Fruit fly (Drosophila melanogaster) whole organism, embryonic: ENCODE measurements around the gene CG42763.
A peak's percentile ranks its signal among the peaks of the same experiment; 100 is the strongest.

ENCODE experiments used
- Adf1 ChIP-seq: fragments of 200-800 bp; sonication (Bioruptor generic); IDR thresholded peaks from 2 replicates; pipeline ENCODE4 v1.3.6; 2022; ENCODE audit warnings: missing biosample characterization, missing genetic modification characterization
- B-H2 ChIP-seq: fragments of 200-800 bp; sonication (Bioruptor generic); optimal IDR thresholded peaks from 2 replicates; lab custom pipeline; 2018; ENCODE audit warnings: missing biosample characterization, mild to moderate bottlenecking, missing genetic modification characterization
- CG10366 ChIP-seq: fragments of 200-800 bp; sonication (Bioruptor generic); IDR thresholded peaks from 2 replicates; pipeline ENCODE4 v1.3.6; 2022; ENCODE audit warnings: missing biosample characterization, missing genetic modification characterization
- CG10543 ChIP-seq: fragments of 200-800 bp; sonication (Bioruptor generic); optimal IDR thresholded peaks from 3 replicates; lab custom pipeline; 2017; ENCODE audit warnings: missing biosample characterization, mild to moderate bottlenecking, missing genetic modification characterization, moderate library complexity
- CG11247 ChIP-seq: fragments of 200-800 bp; sonication (Bioruptor generic); IDR thresholded peaks from 2 replicates; pipeline ENCODE4 v1.3.6; 2022; ENCODE audit warnings: missing biosample characterization, missing genetic modification characterization
- CG12659 ChIP-seq: fragments of 200-800 bp; sonication (Bioruptor generic); optimal IDR thresholded peaks from 3 replicates; lab custom pipeline; 2017; ENCODE audit warnings: mild to moderate bottlenecking, missing biosample characterization, missing genetic modification reagents, missing genetic modification characterization
- CG16815 ChIP-seq: fragments of 200-800 bp; sonication (Bioruptor generic); optimal IDR thresholded peaks from 3 replicates; lab custom pipeline; 2017; ENCODE audit warnings: missing biosample characterization, mild to moderate bottlenecking, missing genetic modification characterization
- CG17912 ChIP-seq: fragments of 200-800 bp; sonication (Bioruptor generic); optimal IDR thresholded peaks from 2 replicates; lab custom pipeline; 2018; ENCODE audit warnings: missing biosample characterization, mild to moderate bottlenecking, missing genetic modification characterization
- CG18764 ChIP-seq: fragments of 200-800 bp; sonication (Bioruptor generic); optimal IDR thresholded peaks from 3 replicates; lab custom pipeline; 2016; ENCODE audit warnings: missing biosample characterization, missing genetic modification characterization
- CG2199 ChIP-seq: fragments of 200-800 bp; sonication (Bioruptor generic); IDR thresholded peaks from 3 replicates; pipeline ENCODE4 v1.3.6; 2022; ENCODE audit warnings: missing biosample characterization, missing genetic modification characterization
- CG32772 ChIP-seq: fragments of 200-800 bp; sonication (Bioruptor generic); IDR thresholded peaks from 2 replicates; pipeline ENCODE4 v1.3.6; 2022; ENCODE audit warnings: missing biosample characterization, missing genetic modification characterization
- CG4617 ChIP-seq: fragments of 200-800 bp; sonication (Bioruptor generic); optimal IDR thresholded peaks from 3 replicates; lab custom pipeline; 2016; ENCODE audit warnings: missing biosample characterization, missing genetic modification characterization, borderline replicate concordance
- CG6654 ChIP-seq: fragments of 200-800 bp; sonication (Bioruptor generic); optimal IDR thresholded peaks from 2 replicates; lab custom pipeline; 2017; ENCODE audit warnings: missing biosample characterization, mild to moderate bottlenecking, missing genetic modification characterization
- CG7839 ChIP-seq: fragments of 200-800 bp; sonication (Bioruptor generic); optimal IDR thresholded peaks from 3 replicates; lab custom pipeline; 2018; ENCODE audit warnings: missing biosample characterization, mild to moderate bottlenecking, missing genetic modification characterization, moderate library complexity
- CG9609 ChIP-seq: fragments of 200-800 bp; sonication (Bioruptor generic); optimal IDR thresholded peaks from 3 replicates; lab custom pipeline; 2016; ENCODE audit warnings: missing biosample characterization, missing genetic modification characterization
- Camta ChIP-seq: fragments of 200-800 bp; sonication (Bioruptor generic); optimal IDR thresholded peaks from 2 replicates; lab custom pipeline; 2016; ENCODE audit warnings: missing biosample characterization, missing genetic modification characterization
- Deaf1 ChIP-seq: fragments of 200-800 bp; optimal IDR thresholded peaks from 3 replicates; lab custom pipeline; 2019; ENCODE audit warnings: missing biosample characterization, mild to moderate bottlenecking, missing genetic modification characterization, moderate library complexity
- E2f2 ChIP-seq: fragments of 200-800 bp; sonication (Bioruptor generic); IDR thresholded peaks from 2 replicates; pipeline ENCODE4 v1.3.6; 2022; ENCODE audit warnings: missing biosample characterization, missing genetic modification characterization
- HHEX ChIP-seq: fragments of 200-800 bp; sonication (Bioruptor generic); optimal IDR thresholded peaks from 3 replicates; lab custom pipeline; 2017; ENCODE audit warnings: missing biosample characterization, mild to moderate bottlenecking, missing genetic modification characterization, missing genetic modification reagents
- Hmr ChIP-seq: fragments of 200-800 bp; sonication (Bioruptor generic); optimal IDR thresholded peaks from 3 replicates; lab custom pipeline; 2017; ENCODE audit warnings: mild to moderate bottlenecking, missing biosample characterization, missing genetic modification reagents, missing genetic modification characterization
- Mrtf ChIP-seq: fragments of 200-800 bp; sonication (Bioruptor generic); IDR thresholded peaks from 3 replicates; pipeline ENCODE4 v1.3.6; 2022; ENCODE audit warnings: missing biosample characterization, missing genetic modification characterization
- NfI ChIP-seq: fragments of 200-800 bp; sonication (Bioruptor generic); optimal IDR thresholded peaks from 3 replicates; lab custom pipeline; 2018; ENCODE audit warnings: missing biosample characterization, mild to moderate bottlenecking, missing genetic modification characterization, moderate library complexity
- Pdp1 ChIP-seq, 2 experiments: fragments of 200-800 bp; sonication (Bioruptor generic); optimal IDR thresholded peaks; 3 replicates each; lab custom pipeline; 2016; ENCODE audit warnings: missing biosample characterization in 2 of 2, missing genetic modification characterization in 2 of 2, mild to moderate bottlenecking in 1 of 2, moderate library complexity in 1 of 2
- Six4 ChIP-seq: fragments of 200-800 bp; sonication (Bioruptor generic); optimal IDR thresholded peaks from 2 replicates; lab custom pipeline; 2016; ENCODE audit warnings: missing biosample characterization, missing genetic modification characterization
- Sry-δ ChIP-seq: fragments of 200-800 bp; sonication (Bioruptor generic); optimal IDR thresholded peaks from 2 replicates; lab custom pipeline; 2016; ENCODE audit warnings: missing biosample characterization, missing genetic modification characterization
- Taf1 ChIP-seq: fragments of 200-800 bp; sonication (Bioruptor generic); IDR thresholded peaks from 2 replicates; pipeline ENCODE4 v1.3.6; 2022; ENCODE audit warnings: missing biosample characterization, missing genetic modification characterization
- Tbp ChIP-seq: fragments of >200 bp; optimal IDR thresholded peaks from 2 replicates; lab custom pipeline; 2018; ENCODE audit warnings: missing biosample characterization, missing genetic modification characterization
- ap ChIP-seq: fragments of 200-800 bp; sonication (Bioruptor generic); IDR thresholded peaks from 2 replicates; pipeline ENCODE4 v1.3.6; 2022; ENCODE audit warnings: missing biosample characterization, missing genetic modification characterization
- btn ChIP-seq: fragments of 200-800 bp; sonication (Bioruptor generic); optimal IDR thresholded peaks from 2 replicates; lab custom pipeline; 2016; ENCODE audit warnings: missing biosample characterization, missing genetic modification characterization
- dysf ChIP-seq: fragments of 200-800 bp; sonication (Bioruptor generic); IDR thresholded peaks from 3 replicates; pipeline ENCODE4 v1.3.6; 2022; ENCODE audit warnings: missing biosample characterization, missing genetic modification characterization
- fru ChIP-seq: fragments of >200 bp; optimal IDR thresholded peaks from 2 replicates; lab custom pipeline; 2017
- gce ChIP-seq: fragments of 200-800 bp; sonication (Bioruptor generic); IDR thresholded peaks from 3 replicates; pipeline ENCODE4 v1.3.6; 2022; ENCODE audit warnings: missing biosample characterization, missing genetic modification characterization
- gcm ChIP-seq: fragments of 200-800 bp; sonication (Bioruptor generic); optimal IDR thresholded peaks from 2 replicates; lab custom pipeline; 2019; ENCODE audit warnings: missing biosample characterization, mild to moderate bottlenecking, missing genetic modification characterization, moderate library complexity
- grau ChIP-seq: fragments of 200-800 bp; optimal IDR thresholded peaks from 3 replicates; lab custom pipeline; 2019; ENCODE audit warnings: missing biosample characterization, mild to moderate bottlenecking, missing genetic modification characterization, moderate library complexity
- gt ChIP-seq: fragments of 200-800 bp; sonication (Bioruptor generic); IDR thresholded peaks from 2 replicates; pipeline ENCODE4 v1.3.6; 2022; ENCODE audit warnings: missing biosample characterization, missing genetic modification characterization
- inv ChIP-seq: fragments of 200-800 bp; sonication (Bioruptor generic); IDR thresholded peaks from 2 replicates; pipeline ENCODE4 v1.3.6; 2022; ENCODE audit warnings: missing biosample characterization, missing genetic modification characterization; ENCODE audit not compliant: partially characterized antibody
- jigr1 ChIP-seq: fragments of 200-800 bp; sonication (Bioruptor generic); IDR thresholded peaks from 3 replicates; pipeline ENCODE4 v1.3.6; 2022; ENCODE audit warnings: missing biosample characterization, missing genetic modification characterization
- kay ChIP-seq: fragments of 200-800 bp; sonication (Bioruptor generic); optimal IDR thresholded peaks from 2 replicates; lab custom pipeline; 2016; ENCODE audit warnings: missing biosample characterization, missing genetic modification characterization
- luna ChIP-seq: fragments of 200-800 bp; sonication (Bioruptor generic); optimal IDR thresholded peaks from 2 replicates; lab custom pipeline; 2016; ENCODE audit warnings: missing biosample characterization, missing genetic modification characterization
- mld ChIP-seq: fragments of 200-800 bp; sonication (Bioruptor generic); IDR thresholded peaks from 3 replicates; pipeline ENCODE4 v1.3.6; 2022; ENCODE audit warnings: missing biosample characterization, missing genetic modification characterization; ENCODE audit not compliant: partially characterized antibody
- oc ChIP-seq: fragments of 200-800 bp; sonication (Bioruptor generic); optimal IDR thresholded peaks from 2 replicates; lab custom pipeline; 2018; ENCODE audit warnings: missing biosample characterization, mild to moderate bottlenecking, missing genetic modification characterization, moderate library complexity
- pan ChIP-seq, 4 experiments: fragments of >200 bp in 3 of 4; fragments of 200-800 bp in 1 of 4; sonication (Bioruptor generic) in 1 of 4; optimal IDR thresholded peaks in 3 of 4; IDR thresholded peaks in 1 of 4; 2 replicates each; pipeline versions ENCODE4 v1.3.6 to Lab custom; 2017 to 2022; ENCODE audit warnings: missing biosample characterization in 2 of 4, missing genetic modification characterization in 2 of 4, mixed read lengths in 1 of 4
- phol ChIP-seq: fragments of 200-800 bp; sonication (Bioruptor generic); optimal IDR thresholded peaks from 3 replicates; lab custom pipeline; 2018; ENCODE audit warnings: missing biosample characterization, mild to moderate bottlenecking, missing genetic modification characterization, moderate library complexity
- sd ChIP-seq: fragments of 200-800 bp; sonication (Bioruptor generic); optimal IDR thresholded peaks from 3 replicates; lab custom pipeline; 2018; ENCODE audit warnings: missing biosample characterization, mild to moderate bottlenecking, missing genetic modification characterization, moderate library complexity
- sens ChIP-seq: fragments of 200-800 bp; sonication (Bioruptor generic); peaks from one replicate; lab custom pipeline; 2016; ENCODE audit warnings: missing biosample characterization, missing genetic modification characterization
- sr ChIP-seq: fragments of 200-800 bp; sonication (Bioruptor generic); IDR thresholded peaks from 3 replicates; pipeline ENCODE4 v1.3.6; 2022; ENCODE audit warnings: missing biosample characterization, missing genetic modification characterization
- tup ChIP-seq: fragments of 200-800 bp; sonication (Bioruptor generic); optimal IDR thresholded peaks from 2 replicates; lab custom pipeline; 2016; ENCODE audit warnings: missing biosample characterization, mild to moderate bottlenecking, missing genetic modification characterization, moderate library complexity
- tx ChIP-seq: fragments of 200-800 bp; sonication (Bioruptor generic); optimal IDR thresholded peaks from 2 replicates; lab custom pipeline; 2016; ENCODE audit warnings: missing biosample characterization, missing genetic modification characterization
- unpg ChIP-seq: fragments of 200-800 bp; sonication (Bioruptor generic); optimal IDR thresholded peaks from 3 replicates; lab custom pipeline; 2018; ENCODE audit warnings: missing biosample characterization, mild to moderate bottlenecking, missing genetic modification characterization, moderate library complexity
- usp ChIP-seq: fragments of >200 bp; optimal IDR thresholded peaks from 2 replicates; lab custom pipeline; 2017; ENCODE audit warnings: missing biosample characterization, missing genetic modification characterization
- wek ChIP-seq: fragments of 200-800 bp; sonication (Bioruptor generic); optimal IDR thresholded peaks from 3 replicates; lab custom pipeline; 2018; ENCODE audit warnings: missing biosample characterization, mild to moderate bottlenecking, missing genetic modification characterization, moderate library complexity

Gene CG42763

dm6 chr2L:8156682-8157081 lies 11.8 kb upstream of the CG42763 start (continued):
- TF ChIP-seq tup (GFP tag; lab: Kevin White, UChicago) (peak; percentile 65), grau (tag; lab: Kevin White, UChicago) (peak; percentile 69), Mrtf (no peak), CG32772 (GFP tag; lab: Robert Waterston, UW) (peak; percentile 67; the same call in 1 of the 2 replicates), E2f2 (GFP tag; lab: Robert Waterston, UW) (peak; percentile 44; the same call in 1 of the 2 replicates), CG16815 (GFP tag; lab: Kevin White, UChicago) (peak; percentile 37), jigr1 (no peak), luna (GFP tag; lab: Kevin White, UChicago) (peak; percentile 20), tx (GFP tag; lab: Kevin White, UChicago) (peak; percentile 58), fru (lab: Kevin White, UChicago) (no peak), kay (GFP tag; lab: Kevin White, UChicago) (peak; percentile 39), Six4 (peak; percentile 70), gt (no peak), Adf1 (GFP tag; lab: Robert Waterston, UW) (peak; percentile 57), CG17912 (GFP tag; lab: Kevin White, UChicago) (no peak), Sry-δ (GFP tag; lab: Kevin White, UChicago) (peak; percentile 42), wek (GFP tag; lab: Kevin White, UChicago) (no peak), NfI (peak; percentile 73), B-H2 (GFP tag; lab: Kevin White, UChicago) (peak; percentile 80), Deaf1 (tag; lab: Kevin White, UChicago) (peak; percentile 15), CG6654 (peak; percentile 26), CG10366 (GFP tag; lab: Robert Waterston, UW) (peak; percentile 68), gcm (peak; percentile 30), sd (tag; lab: Kevin White, UChicago) (peak; percentile 22), Taf1 (GFP tag; lab: Robert Waterston, UW) (peak; percentile 83), CG11247 (0 out of 2 replicates have a peak, but pooled peaks have one; percentile 52), oc (tag; lab: Kevin White, UChicago) (no peak), gce (GFP tag; lab: Robert Waterston, UW) (no peak), CG2199 (GFP tag; lab: Robert Waterston, UW) (peak; percentile 55; the same call in 1 of the 3 replicates), dysf (GFP tag; lab: Robert Waterston, UW) (peak; percentile 60; the same call in 2 of the 3 replicates), sens (peak; percentile 94), inv (GFP tag; lab: Robert Waterston, UW) (no peak), CG4617 (GFP tag; lab: Kevin White, UChicago) (peak; percentile 80), usp (GFP tag; lab: Kevin White, UChicago) (no peak), unpg (GFP tag; lab: Kevin White, UChicago) (peak; percentile 74), Tbp (GFP tag; lab: Kevin White, UChicago) (no peak), ap (no peak), phol (tag; lab: Kevin White, UChicago) (peak; percentile 76), sr (GFP tag; lab: Robert Waterston, UW) (no peak), CG12659 (GFP tag; lab: Kevin White, UChicago) (peak; percentile 66), HHEX (GFP tag; lab: Kevin White, UChicago) (peak; percentile 67), CG18764 (GFP tag; lab: Kevin White, UChicago) (peak; percentile 59), btn (peak; percentile 21), CG7839 (tag; lab: Kevin White, UChicago) (peak; percentile 76), CG10543 (GFP tag; lab: Kevin White, UChicago) (peak; percentile 23), Camta (peak; percentile 50), Hmr (GFP tag; lab: Kevin White, UChicago) (peak; percentile 74), CG9609 (peak; percentile 41), Pdp1 (GFP tag; optimal IDR thresholded peaks at IDR 0.05; lab: Kevin White, UChicago) (peak; percentile 79 to 91), pan (optimal IDR thresholded peaks at IDR 0.05; lab: Kevin White, UChicago) (no peak), pan (GFP tag; optimal IDR thresholded peaks at IDR 0.05 in 1 of 2, IDR thresholded peaks at IDR 0.05 in 1 of 2) (peak in 1 of 2 experiments; percentile 64), mld (no peak)
